Worm (Caenorhabditis elegans) whole organism, midembryonic: ENCODE measurements around the gene Y94H6A.7.
A peak's percentile ranks its signal among the peaks of the same experiment; 100 is the strongest.
"Not testable (repeated sequence)": the region's sequence is repeated elsewhere in the genome, so short reads cannot be mapped to it uniquely, and the experiment has no call there.

Source experiments
- T22C8.4 ChIP-seq: fragments of 200-800 bp; sonication (Bioruptor generic); IDR thresholded peaks from 2 replicates; pipeline ENCODE4 v1.3.6; 2022; ENCODE audit warnings: missing genetic modification characterization, missing compliant biosample characterization
- cog-1 ChIP-seq: sonication (generic microtip); optimal IDR thresholded peaks from 2 replicates; lab custom pipeline; 2016; ENCODE audit warnings: missing genetic modification characterization, missing compliant biosample characterization
- flt-1 ChIP-seq: fragments of 200-800 bp; sonication (Bioruptor generic); IDR thresholded peaks from 2 replicates; pipeline ENCODE4 v1.3.6; 2022; ENCODE audit warnings: missing genetic modification characterization, missing compliant biosample characterization
- klf-2 ChIP-seq: fragments of 200-800 bp; sonication (Bioruptor generic); conservative IDR thresholded peaks from 2 replicates; pipeline ENCODE4 v1.3.6; 2022; ENCODE audit warnings: missing genetic modification reagents, missing genetic modification characterization, missing compliant biosample characterization
- med-1 ChIP-seq: sonication (generic microtip); optimal IDR thresholded peaks from 2 replicates; lab custom pipeline; 2017; ENCODE audit warnings: missing genetic modification characterization, mild to moderate bottlenecking, missing compliant biosample characterization, antibody characterized with exemption, missing genetic modification reagents; ENCODE audit not compliant: insufficient read depth
- ref-1 ChIP-seq: fragments of 200-800 bp; sonication (Bioruptor generic); conservative IDR thresholded peaks from 2 replicates; pipeline ENCODE4 v1.3.6; 2022; ENCODE audit warnings: missing genetic modification reagents, missing genetic modification characterization, missing compliant biosample characterization
- tab-1 ChIP-seq: fragments of 200-800 bp; sonication (Bioruptor generic); IDR thresholded peaks from 2 replicates; pipeline ENCODE4 v1.3.6; 2022; ENCODE audit warnings: missing genetic modification characterization, missing compliant biosample characterization
- ztf-23 ChIP-seq: fragments of 200-800 bp; sonication (Bioruptor generic); IDR thresholded peaks from 2 replicates; pipeline ENCODE4 v1.3.6; 2022; ENCODE audit warnings: missing genetic modification reagents, missing genetic modification characterization, missing compliant biosample characterization
- ztf-29 ChIP-seq: fragments of 200-800 bp; sonication (Bioruptor generic); IDR thresholded peaks from 2 replicates; pipeline ENCODE4 v1.3.6; 2022; ENCODE audit warnings: missing genetic modification reagents, missing genetic modification characterization, missing compliant biosample characterization

Y94H6A.7 gene

DNA sequence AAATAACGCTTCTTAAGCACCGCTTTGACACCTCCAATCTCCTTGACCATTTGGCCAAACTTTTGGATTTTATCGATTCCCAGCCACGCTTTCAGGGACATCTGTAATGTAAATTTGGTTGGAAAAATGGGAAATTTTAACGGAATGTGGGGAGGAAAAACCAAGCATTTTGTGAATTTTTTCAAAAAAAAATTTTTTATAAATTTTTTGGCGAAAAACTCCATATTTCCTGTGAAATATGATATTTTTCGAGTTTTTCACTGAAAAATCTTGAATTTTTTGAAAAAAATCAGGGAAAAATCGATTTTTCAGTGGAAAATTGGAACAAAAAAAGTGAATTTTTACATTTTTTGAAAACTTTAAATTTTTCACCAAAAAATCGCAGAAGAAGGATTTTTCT lies 3.4 kb upstream of the Y94H6A.7 start, which contains the start of gene ndua-12:
Gene ndua-12, minus strand, starts transcription at position 101 of the 400 bp plus-strand sequence.
- TF ChIP-seq T22C8.4 (GFP tag; lab: Robert Waterston, UW); cog-1 (tag; lab: Kevin White, UChicago); tab-1 (GFP tag; lab: Robert Waterston, UW): not testable (repeated sequence)

DNA sequence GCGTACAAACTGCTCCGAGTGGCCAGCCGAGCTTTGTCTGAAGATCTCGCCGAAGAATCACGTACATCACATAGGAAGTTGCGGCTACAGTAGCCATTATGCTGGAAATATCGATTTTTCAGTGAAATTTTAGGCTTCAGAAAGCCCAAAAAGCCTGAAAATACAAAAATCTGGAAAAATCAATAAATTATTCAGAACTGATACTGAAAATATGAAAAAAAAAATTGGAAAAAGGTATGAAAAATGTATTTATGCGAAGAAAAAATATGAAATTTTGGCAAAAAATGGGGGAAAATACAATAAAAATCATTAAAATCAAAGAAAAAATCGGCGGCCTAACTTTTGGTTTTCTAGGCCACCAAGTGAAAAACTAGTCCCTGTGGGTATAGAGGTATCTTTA lies 3.4 kb downstream of the Y94H6A.7 start, which contains the start of gene Y94H6A.12:
Gene Y94H6A.12, minus strand, starts transcription at position 101 of the 400 bp plus-strand sequence.
- no peak for TF ChIP-seq cog-1 (tag; lab: Kevin White, UChicago)

DNA sequence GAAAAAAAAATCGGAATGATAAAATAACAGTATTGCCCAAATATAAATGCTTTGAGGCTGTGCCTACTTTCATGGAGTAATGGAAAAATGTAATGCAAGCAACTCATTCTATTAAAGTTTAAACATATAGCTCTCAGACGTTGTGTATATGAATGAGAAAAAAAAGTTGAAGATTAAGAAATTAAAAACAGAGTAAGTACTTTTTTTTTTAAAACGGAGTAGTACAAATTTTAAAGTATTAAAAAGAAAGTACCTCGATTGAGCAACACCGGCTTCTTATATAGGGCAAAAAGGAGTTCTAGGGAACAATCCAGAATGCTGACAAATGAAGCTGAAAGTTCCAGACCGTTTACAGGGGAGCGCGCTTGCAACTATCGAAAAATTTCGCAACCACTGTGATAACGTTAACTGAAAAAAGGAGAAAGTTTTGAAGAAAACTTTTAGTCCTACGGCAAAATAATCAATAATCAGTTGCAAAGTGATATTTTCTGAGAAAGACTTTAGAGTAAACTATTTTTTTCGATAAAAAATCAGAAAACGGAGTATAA lies 5.2 kb downstream of the Y94H6A.7 start:
- no peak for TF ChIP-seq flt-1
- no peak for TF ChIP-seq med-1 (GFP tag; lab: Kevin White, UChicago)
- TF ChIP-seq klf-2: no peak
- no peak for TF ChIP-seq tab-1 (GFP tag; lab: Robert Waterston, UW)
- TF ChIP-seq ref-1: no peak
- TF ChIP-seq cog-1 (tag; lab: Kevin White, UChicago): no peak
- no peak for TF ChIP-seq ztf-29 (GFP tag; lab: Robert Waterston, UW)
- TF ChIP-seq T22C8.4 (GFP tag; lab: Robert Waterston, UW): no peak
- TF ChIP-seq ztf-23: no peak

DNA sequence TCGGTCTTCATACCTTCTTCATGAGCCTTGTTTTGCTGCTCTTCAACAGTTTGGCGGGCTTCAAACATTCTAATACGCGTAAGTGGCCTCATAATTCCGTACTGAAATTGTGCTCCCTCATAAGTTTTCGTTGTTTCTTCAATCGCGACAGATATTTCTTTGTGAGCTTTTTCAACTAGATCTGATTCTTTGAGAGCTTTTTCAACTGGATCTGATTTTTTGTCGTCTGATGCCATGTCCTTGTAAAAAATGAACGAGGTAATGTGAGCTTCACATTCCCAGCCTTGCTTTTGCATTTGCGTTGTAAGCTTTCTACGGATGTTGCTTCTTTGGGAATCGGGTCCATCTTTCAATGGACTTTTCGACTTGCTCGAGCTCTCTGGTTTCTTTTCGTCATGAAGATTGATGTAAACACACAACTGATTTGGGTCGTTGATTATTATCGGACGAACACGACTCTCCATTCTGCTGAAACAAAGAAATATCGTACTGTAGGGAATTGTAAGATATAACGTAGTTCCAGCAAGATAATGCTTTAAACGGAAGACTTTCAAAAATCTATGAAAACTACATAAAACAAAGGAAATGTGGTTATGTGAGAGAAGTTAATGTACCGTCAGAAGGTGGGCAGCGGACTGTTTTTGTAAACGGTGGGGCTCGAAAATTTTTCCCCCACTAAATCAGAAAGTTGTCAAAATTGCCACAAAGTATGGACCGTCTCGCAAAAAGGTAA lies 6.0 kb downstream of the Y94H6A.7 start, which contains the start of gene Y94H6A.10:
Gene Y94H6A.10, minus strand, starts transcription at position 464 of the 733 bp plus-strand sequence.
- no peak for TF ChIP-seq flt-1
- TF ChIP-seq ztf-23: no peak
- TF ChIP-seq med-1 (GFP tag; lab: Kevin White, UChicago): no peak
- TF ChIP-seq ref-1: no peak

DNA sequence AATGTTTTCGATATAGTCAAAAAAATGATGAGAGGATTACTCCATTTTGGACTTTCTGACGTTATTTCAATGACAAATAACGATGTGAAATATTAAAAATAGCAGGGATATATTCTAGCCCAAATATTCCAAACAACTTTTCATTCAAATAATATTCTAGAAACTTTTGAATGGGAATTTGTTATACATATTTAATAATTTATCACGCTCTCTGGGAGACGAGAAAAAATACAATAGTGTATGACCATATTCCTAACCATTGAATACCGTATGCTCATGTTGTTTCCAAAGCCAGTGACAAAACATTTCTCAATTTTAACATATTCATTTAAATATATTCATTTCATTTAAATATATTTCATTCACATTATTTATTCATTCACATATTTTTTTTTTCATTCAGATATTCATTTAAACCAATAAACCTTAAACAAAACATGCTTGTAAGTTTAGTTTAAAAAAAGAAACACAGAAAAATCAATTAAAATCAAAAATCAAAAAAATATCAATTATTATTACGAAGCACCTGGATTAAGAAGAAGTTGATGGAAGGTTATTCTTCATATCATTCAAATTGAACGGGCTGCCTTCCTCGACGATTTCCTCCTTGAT lies 6.7 kb downstream of the Y94H6A.7 start:
- TF ChIP-seq med-1 (GFP tag; lab: Kevin White, UChicago) (no peak), klf-2 (no peak), T22C8.4 (GFP tag; lab: Robert Waterston, UW) (no peak), cog-1 (tag; lab: Kevin White, UChicago) (no peak), flt-1 (no peak), ztf-29 (GFP tag; lab: Robert Waterston, UW) (no peak), tab-1 (GFP tag; lab: Robert Waterston, UW) (no peak), ref-1 (no peak), ztf-23 (no peak)

DNA sequence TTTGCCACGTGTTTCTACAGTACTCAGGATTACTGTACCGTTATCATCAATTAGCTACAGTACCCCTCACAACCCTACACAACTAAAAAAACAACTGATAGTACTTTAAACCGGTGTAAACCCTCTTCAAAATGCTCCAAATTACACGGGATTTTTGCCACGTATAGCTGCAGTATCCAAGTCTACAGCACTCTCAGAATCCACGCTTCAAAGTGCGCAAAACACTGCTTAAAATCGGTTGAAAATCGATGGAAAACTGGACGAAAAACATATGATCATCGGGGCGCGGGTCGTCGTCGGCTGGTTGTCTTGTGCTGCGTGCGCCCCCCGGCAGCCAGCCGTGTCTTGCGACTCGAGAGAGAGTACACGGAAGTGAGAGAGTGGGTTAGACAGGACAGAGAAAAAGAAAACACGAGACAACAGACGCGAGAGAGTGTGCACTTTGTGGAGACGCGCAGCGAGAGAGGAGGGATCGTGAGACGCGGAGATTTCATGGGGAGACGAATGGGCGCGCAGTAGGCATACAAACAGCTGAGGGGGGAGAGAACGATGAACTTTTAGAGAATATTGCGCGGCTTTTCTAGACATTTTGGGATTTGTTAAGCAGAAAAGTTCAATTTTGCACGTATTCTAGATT lies 7.9 kb downstream of the Y94H6A.7 start:
- TF ChIP-seq ref-1: no peak
- peak; percentile 45; the same call in 1 of the 2 replicates for TF ChIP-seq flt-1

DNA sequence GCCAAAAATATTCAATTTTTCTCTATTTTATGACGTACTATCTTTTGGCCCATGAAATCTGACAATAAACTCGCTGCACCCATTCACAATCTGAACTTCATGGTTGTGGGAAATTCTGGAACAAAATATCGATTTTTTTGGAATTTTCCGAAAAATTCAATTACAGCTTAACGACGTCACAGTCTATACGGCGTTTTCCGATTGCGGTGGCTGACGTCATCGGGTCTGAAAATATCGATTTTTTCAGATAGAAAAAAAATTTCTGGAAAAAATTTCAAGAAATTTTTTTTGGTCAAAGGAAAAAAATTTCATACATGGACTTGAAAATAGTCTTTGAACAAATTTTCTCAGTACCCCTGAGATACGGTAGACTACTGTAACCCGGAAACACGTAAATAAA lies 9.4 kb downstream of the Y94H6A.7 start, which contains the start of gene ubc-8:
Gene ubc-8, minus strand, starts transcription at position 227 of the 400 bp plus-strand sequence.
- TF ChIP-seq ztf-29 (GFP tag; lab: Robert Waterston, UW) (no peak), tab-1 (GFP tag; lab: Robert Waterston, UW) (no peak), T22C8.4 (GFP tag; lab: Robert Waterston, UW) (0 out of 2 replicates have a peak, but pooled peaks have one; percentile 40)

DNA sequence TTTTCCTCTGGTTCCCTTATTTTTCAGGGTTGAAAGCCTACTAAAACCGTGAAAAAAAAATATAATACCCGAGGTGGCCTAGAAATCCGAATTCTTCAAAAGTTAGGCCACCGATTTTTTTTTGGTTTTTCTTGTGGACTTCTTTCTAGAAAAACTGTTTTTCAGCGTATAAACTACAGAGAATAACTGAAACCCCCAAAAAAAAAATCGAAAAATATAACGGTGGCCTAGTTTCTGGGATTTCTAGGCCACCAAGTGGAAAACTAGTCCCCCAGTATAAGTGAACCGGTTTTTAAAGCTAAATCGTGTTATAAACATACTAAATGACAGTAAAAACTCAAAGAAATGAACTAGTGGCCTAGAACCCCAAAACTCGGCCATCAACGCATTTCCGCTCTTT lies 10.7 kb downstream of the Y94H6A.7 start:
- TF ChIP-seq cog-1 (tag; lab: Kevin White, UChicago) (no peak), ztf-23 (no peak), flt-1 (no peak), tab-1 (GFP tag; lab: Robert Waterston, UW) (no peak), med-1 (GFP tag; lab: Kevin White, UChicago) (no peak), ref-1 (no peak), T22C8.4 (GFP tag; lab: Robert Waterston, UW) (no peak), klf-2 (no peak)

DNA sequence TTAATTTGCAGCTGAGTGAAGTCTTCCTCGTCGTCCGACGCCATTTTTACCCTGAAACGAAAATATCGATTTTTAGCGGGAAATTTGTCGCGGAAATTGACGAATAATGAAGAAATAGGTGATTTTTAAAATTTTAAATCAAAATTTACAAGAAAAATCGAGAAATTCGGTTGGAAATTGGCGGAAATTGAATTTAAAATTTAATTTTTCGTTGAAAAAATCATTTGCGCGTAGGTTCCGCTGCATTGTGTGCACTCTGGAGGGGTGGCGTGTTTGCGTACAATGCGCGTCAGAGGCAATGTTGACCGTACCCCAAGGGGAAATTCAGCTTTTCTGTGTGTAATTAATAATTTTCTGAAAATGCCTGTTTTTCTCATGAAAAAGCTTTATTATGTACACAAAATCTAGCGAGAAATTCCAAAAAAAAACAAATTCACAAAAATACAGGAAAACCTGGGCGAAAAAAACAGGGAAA lies 12.4 kb downstream of the Y94H6A.7 start, which contains the start of gene Y94H6A.5:
Gene Y94H6A.5, minus strand, starts transcription at position 51 of the 475 bp plus-strand sequence.
- TF ChIP-seq ztf-29 (GFP tag; lab: Robert Waterston, UW) (no peak), cog-1 (tag; lab: Kevin White, UChicago) (no peak), ztf-23 (no peak), ref-1 (no peak), flt-1 (no peak), klf-2 (no peak), med-1 (GFP tag; lab: Kevin White, UChicago) (no peak), tab-1 (GFP tag; lab: Robert Waterston, UW) (no peak)

DNA sequence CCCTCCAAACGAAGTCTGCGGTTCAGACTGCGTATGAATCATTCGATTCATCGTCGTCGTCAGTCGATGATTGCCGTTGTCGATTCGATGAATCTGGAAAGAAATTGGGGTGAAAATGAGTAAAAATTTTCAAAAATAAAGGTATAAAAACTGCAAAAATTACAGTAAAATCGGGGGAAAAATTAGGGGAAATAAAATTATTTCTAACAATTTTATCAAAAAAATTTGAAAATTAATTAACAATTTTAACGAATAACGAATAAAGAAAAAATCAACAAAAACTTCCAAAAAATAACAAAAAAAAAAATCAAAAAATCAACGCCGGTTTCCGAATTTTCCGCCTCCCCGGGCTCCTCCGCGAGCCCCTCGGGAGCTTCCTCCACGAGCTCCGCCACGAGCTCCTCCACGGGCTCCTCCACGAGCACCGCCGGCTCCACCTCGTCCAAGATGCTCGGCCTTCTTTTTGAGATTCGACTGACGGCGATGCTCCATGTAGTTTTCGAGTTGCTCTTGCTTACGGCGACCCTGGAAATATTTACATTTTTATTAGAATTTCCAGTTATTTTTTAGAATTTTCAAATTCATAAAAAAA lies 27.6 kb downstream of the Y94H6A.7 start, which contains the start of gene egrh-3:
Gene egrh-3, minus strand, starts transcription at position 51 of the 592 bp plus-strand sequence.
- TF ChIP-seq med-1 (GFP tag; lab: Kevin White, UChicago): no peak
- no peak for TF ChIP-seq klf-2
- no peak for TF ChIP-seq ztf-23
- TF ChIP-seq ztf-29 (GFP tag; lab: Robert Waterston, UW): no peak
- no peak for TF ChIP-seq flt-1
- TF ChIP-seq tab-1 (GFP tag; lab: Robert Waterston, UW): no peak
- TF ChIP-seq T22C8.4 (GFP tag; lab: Robert Waterston, UW): no peak
- TF ChIP-seq ref-1: no peak
- no peak for TF ChIP-seq cog-1 (tag; lab: Kevin White, UChicago)
